Fruit fly (Drosophila melanogaster) S2 (cell line): Measurements from ENCODE around the gene CG9451.

Experiments used
- CG8478 ChIP-seq: fragments of >200 bp; optimal IDR thresholded peaks from 2 replicates; lab custom pipeline; 2018
- CTCF ChIP-seq, 2 experiments: fragments of >200 bp; optimal IDR thresholded peaks; 2 replicates each; lab custom pipeline; 2018

DNA sequence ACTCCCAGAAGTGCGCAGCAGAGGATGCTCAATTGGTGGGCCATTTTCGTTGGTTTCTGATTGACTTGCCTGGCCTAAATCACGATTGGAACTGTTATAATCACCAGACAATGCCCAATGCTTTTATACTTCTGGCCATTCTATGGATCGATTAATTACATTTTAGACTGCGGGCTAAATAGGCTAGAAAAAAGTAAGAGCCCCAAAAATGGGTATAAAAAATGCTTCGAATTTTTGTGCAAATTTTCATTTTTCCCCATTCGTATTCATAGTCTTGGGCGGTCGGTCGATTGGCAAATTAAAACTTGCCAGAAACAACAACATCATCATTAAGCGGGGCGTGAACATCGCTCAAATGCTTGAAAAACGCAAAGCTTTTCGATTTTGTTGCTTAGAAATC lies 17.6 kb upstream of the CG9451 start, which contains the start of gene Cpr76Ba:
- TF ChIP-seq CG8478 (lab: Kevin White, UChicago) (no peak), CTCF (optimal IDR thresholded peaks at IDR 0.05; lab: Kevin White, UChicago) (no peak)
